Fruit fly (Drosophila melanogaster): ENCODE results near the gene TyrR.

The TyrR gene

DNA sequence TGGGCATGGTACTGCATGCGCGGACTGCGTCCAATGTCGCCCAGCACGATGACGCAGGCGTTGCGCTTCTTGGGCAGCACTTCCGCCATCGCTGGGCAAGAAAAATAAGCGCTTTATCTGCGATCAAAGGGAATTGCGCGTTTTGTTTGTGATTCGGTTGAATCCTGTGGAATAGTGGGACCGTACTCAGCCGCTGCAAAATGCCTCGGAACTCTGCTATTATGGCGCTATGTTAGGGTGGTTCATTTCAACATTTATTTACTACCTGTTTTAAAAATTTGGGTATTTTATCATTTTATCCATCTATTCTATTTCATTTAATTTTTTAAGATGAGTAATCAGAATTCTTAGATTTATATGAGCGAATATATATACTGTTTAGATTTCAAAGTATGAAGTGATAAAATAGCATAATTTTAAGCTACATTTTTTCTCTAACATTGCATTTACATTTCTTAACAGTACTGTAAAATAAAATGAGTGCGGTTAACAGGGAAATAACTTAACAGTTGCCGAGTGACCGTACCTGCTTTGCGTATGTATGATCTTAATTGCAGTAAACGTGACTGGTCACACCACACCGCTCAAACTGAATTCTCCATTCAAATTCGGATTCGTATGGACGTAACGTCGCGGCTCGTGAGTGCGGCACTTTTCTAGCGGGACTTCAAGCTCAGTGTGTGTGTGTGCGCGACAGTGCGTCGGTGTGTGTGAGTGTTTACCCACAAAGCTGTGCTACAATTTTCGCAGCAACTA lies 48.1 kb upstream of the TyrR start, which contains the start of the genes Alg1 and tinc (continued):
- TF ChIP-seq CG8359 (GFP tag; optimal IDR thresholded peaks at IDR 0.05; ENCODE audit: borderline replicate concordance) (no peak), CG4424 (GFP tag; optimal IDR thresholded peaks at IDR 0.05) (peak; percentile 60), dan (GFP tag; IDR thresholded peaks at IDR 0.05) (no peak), tna (GFP tag; IDR thresholded peaks at IDR 0.05; ENCODE audit: partially characterized antibody) (no peak), chif (GFP tag; optimal IDR thresholded peaks at IDR 0.05) (peak in 1 of 2 experiments; percentile 62), CG10462 (GFP tag; optimal IDR thresholded peaks at IDR 0.05) (no peak), Mad (GFP tag; optimal IDR thresholded peaks at IDR 0.05) (peak; percentile 32), CG4730 (GFP tag; IDR thresholded peaks at IDR 0.05) (no peak), CG8388 (GFP tag; optimal IDR thresholded peaks at IDR 0.05) (peak; percentile 59), wek (GFP tag; optimal IDR thresholded peaks at IDR 0.05) (peak; percentile 87), disco-r (GFP tag; optimal IDR thresholded peaks at IDR 0.05) (no peak), YL-1 (GFP tag; optimal IDR thresholded peaks at IDR 0.05) (peak; percentile 76), Med (GFP tag) (peak; percentile 75), aop (GFP tag; IDR thresholded peaks at IDR 0.05) (no peak), dysf (GFP tag; IDR thresholded peaks at IDR 0.05) (peak; percentile 61; the same call in 2 of the 3 replicates), schlank (tag; optimal IDR thresholded peaks at IDR 0.05) (no peak), pb (GFP tag; optimal IDR thresholded peaks at IDR 0.05) (no peak), fd3F (GFP tag; optimal IDR thresholded peaks at IDR 0.05) (peak; percentile 71), CG13123 (GFP tag; optimal IDR thresholded peaks at IDR 0.05) (peak; percentile 37), GATAe (GFP tag; conservative IDR thresholded peaks at IDR 0.05) (no peak), HLH4C (GFP tag; IDR thresholded peaks at IDR 0.05; ENCODE audit: partially characterized antibody) (no peak), ttk (GFP tag; IDR thresholded peaks at IDR 0.05) (no peak), bigmax (GFP tag; optimal IDR thresholded peaks at IDR 0.05) (no peak), sqz (GFP tag; optimal IDR thresholded peaks at IDR 0.05) (peak; percentile 13), toy (GFP tag; IDR thresholded peaks at IDR 0.05) (no peak), CG2712 (tag; optimal IDR thresholded peaks at IDR 0.05) (peak; percentile 77), CG34224 (GFP tag; IDR thresholded peaks at IDR 0.05; ENCODE audit: partially characterized antibody) (no peak), trh (GFP tag; optimal IDR thresholded peaks at IDR 0.05) (no peak), peb (GFP tag; IDR thresholded peaks at IDR 0.05) (no peak), CG11247 (GFP tag; IDR thresholded peaks at IDR 0.05) (0 out of 2 replicates have a peak, but pooled peaks have one; percentile 4), pum (GFP tag; optimal IDR thresholded peaks at IDR 0.05) (peak; percentile 0), CG9609 (GFP tag; optimal IDR thresholded peaks at IDR 0.05) (peak; percentile 3), lbe (GFP tag; optimal IDR thresholded peaks at IDR 0.05) (no peak), gcm (GFP tag; optimal IDR thresholded peaks at IDR 0.05) (peak; percentile 52), CG12391 (tag; optimal IDR thresholded peaks at IDR 0.05) (peak; percentile 88), vfl (GFP tag; optimal IDR thresholded peaks at IDR 0.05) (no peak), CG9797 (GFP tag; optimal IDR thresholded peaks at IDR 0.05) (peak; percentile 90), CG17361 (GFP tag; IDR thresholded peaks at IDR 0.05) (peak; percentile 72; the same call in 2 of the 3 replicates), Gug (GFP tag; IDR thresholded peaks at IDR 0.05) (no peak), CG2678 (tag; optimal IDR thresholded peaks at IDR 0.05) (peak; percentile 86), D19B (GFP tag; optimal IDR thresholded peaks at IDR 0.05) (no peak), lilli (GFP tag; optimal IDR thresholded peaks at IDR 0.05) (peak; percentile 78), ash1 (GFP tag; optimal IDR thresholded peaks at IDR 0.05) (peak; percentile 3), CG10654 (GFP tag; optimal IDR thresholded peaks at IDR 0.05) (peak; percentile 42), Spps (tag; optimal IDR thresholded peaks at IDR 0.05) (peak; percentile 10), CG7987 (GFP tag; optimal IDR thresholded peaks at IDR 0.05) (no peak), Ssrp (tag; optimal IDR thresholded peaks at IDR 0.05) (peak; percentile 47), sd (tag; optimal IDR thresholded peaks at IDR 0.05) (peak; percentile 24), CG17612 (GFP tag; IDR thresholded peaks at IDR 0.05) (no peak)

All from whole organism, embryonic.